Fruit fly (Drosophila melanogaster) whole organism, wandering third instar larva: ENCODE measurements around the gene Ald1.

Source experiments
- CrebA ChIP-seq: fragments of 200-800 bp; sonication (Bioruptor generic); optimal IDR thresholded peaks from 2 replicates; lab custom pipeline; 2016; ENCODE audit warnings: missing biosample characterization, mild to moderate bottlenecking, missing genetic modification characterization, borderline replicate concordance
- Hr78 ChIP-seq: fragments of >200 bp; optimal IDR thresholded peaks from 2 replicates; lab custom pipeline; 2017; ENCODE audit warnings: missing biosample characterization, missing genetic modification characterization
- Jra ChIP-seq: sonication (Bioruptor generic); optimal IDR thresholded peaks from 2 replicates; lab custom pipeline; 2016; ENCODE audit warnings: missing biosample characterization, missing genetic modification characterization
- Mio ChIP-seq: sonication (Bioruptor generic); optimal IDR thresholded peaks from 2 replicates; lab custom pipeline; 2016; ENCODE audit warnings: missing biosample characterization, missing genetic modification characterization
- Rel ChIP-seq, 2 experiments: fragments of 200-800 bp; sonication (Bioruptor generic) in 1 of 2; optimal IDR thresholded peaks; 2 replicates in 1 of 2; 3 replicates in 1 of 2; lab custom pipeline; 2016 to 2019; ENCODE audit warnings: mild to moderate bottlenecking in 2 of 2, missing biosample characterization in 2 of 2, missing genetic modification characterization in 2 of 2, moderate library complexity in 1 of 2
- Sp1 ChIP-seq: fragments of 200-800 bp; sonication (Bioruptor generic); optimal IDR thresholded peaks from 3 replicates; lab custom pipeline; 2019; ENCODE audit warnings: missing biosample characterization, mild to moderate bottlenecking, missing genetic modification characterization, moderate library complexity
- dl ChIP-seq, 2 experiments: fragments of 175-275, 200-275 bp in 1 of 2; fragments of 200-275 bp in 1 of 2; sonication (Bioruptor generic); optimal IDR thresholded peaks; lab custom pipeline; 2018; ENCODE audit warnings: mild to moderate bottlenecking in 2 of 2, missing biosample characterization in 2 of 2, missing genetic modification characterization in 2 of 2, moderate library complexity in 2 of 2; ENCODE audit not compliant: partially characterized antibody in 2 of 2, insufficient read depth in 1 of 2
- h ChIP-seq: fragments of 200-800 bp; sonication (Bioruptor generic); optimal IDR thresholded peaks from 3 replicates; lab custom pipeline; 2016; ENCODE audit warnings: missing biosample characterization, mild to moderate bottlenecking, missing genetic modification characterization
- lola ChIP-seq: fragments of >200 bp; optimal IDR thresholded peaks from 2 replicates; lab custom pipeline; 2017; ENCODE audit warnings: missing biosample characterization, missing genetic modification characterization
- pan ChIP-seq: fragments of >200 bp; optimal IDR thresholded peaks from 2 replicates; lab custom pipeline; 2017
- psq ChIP-seq: fragments of 200-800 bp; sonication (Bioruptor generic); optimal IDR thresholded peaks from 3 replicates; lab custom pipeline; 2017; ENCODE audit warnings: missing biosample characterization, mild to moderate bottlenecking, missing genetic modification characterization, moderate library complexity
- rgr ChIP-seq: fragments of 200-800 bp; sonication (Bioruptor generic); optimal IDR thresholded peaks from 3 replicates; lab custom pipeline; 2016; ENCODE audit warnings: missing biosample characterization, mild to moderate bottlenecking, missing genetic modification characterization

DNA sequence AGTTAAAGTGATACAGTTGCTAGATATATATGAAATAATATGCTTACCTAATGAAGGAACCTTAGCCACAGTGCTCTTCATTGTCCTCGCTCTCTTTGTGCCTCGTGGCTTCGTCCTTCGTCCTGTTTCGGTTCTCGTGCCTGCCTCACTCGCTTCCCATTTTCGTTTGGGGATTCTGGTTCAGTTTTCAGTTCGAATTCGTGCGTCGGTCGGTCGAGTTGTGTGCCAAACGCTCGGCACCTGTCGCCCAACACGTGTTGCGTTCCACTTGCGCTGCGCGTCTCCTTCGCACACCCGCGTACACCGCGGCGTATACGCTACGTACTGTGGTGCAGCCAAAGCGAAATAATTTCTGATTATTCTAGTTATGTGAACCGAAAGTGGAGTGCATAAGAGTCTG is 1.1 kb upstream of the Ald1 start, which contains the start of gene CG6154:
- TF ChIP-seq Jra (GFP tag; lab: Kevin White, UChicago) (no peak), pan (no peak), psq (GFP tag; lab: Kevin White, UChicago) (no peak), rgr (GFP tag; lab: Kevin White, UChicago) (no peak), h (GFP tag; lab: Kevin White, UChicago) (no peak), CrebA (no peak), lola (GFP tag; lab: Kevin White, UChicago) (no peak), Mio (GFP tag; lab: Kevin White, UChicago) (no peak), Hr78 (GFP tag; lab: Kevin White, UChicago) (no peak), dl (GFP tag; optimal IDR thresholded peaks at IDR 0.05; lab: Kevin White, UChicago; ENCODE audit: insufficient read depth in 1 of 2, partially characterized antibody in 2 of 2) (no peak), Sp1 (no peak), Rel (GFP tag; optimal IDR thresholded peaks at IDR 0.05; lab: Kevin White, UChicago) (no peak), Rel (tag; optimal IDR thresholded peaks at IDR 0.05; lab: Kevin White, UChicago) (no peak)
